Worm (Caenorhabditis elegans): ENCODE data around the gene srz-97.

Gene srz-97

DNA sequence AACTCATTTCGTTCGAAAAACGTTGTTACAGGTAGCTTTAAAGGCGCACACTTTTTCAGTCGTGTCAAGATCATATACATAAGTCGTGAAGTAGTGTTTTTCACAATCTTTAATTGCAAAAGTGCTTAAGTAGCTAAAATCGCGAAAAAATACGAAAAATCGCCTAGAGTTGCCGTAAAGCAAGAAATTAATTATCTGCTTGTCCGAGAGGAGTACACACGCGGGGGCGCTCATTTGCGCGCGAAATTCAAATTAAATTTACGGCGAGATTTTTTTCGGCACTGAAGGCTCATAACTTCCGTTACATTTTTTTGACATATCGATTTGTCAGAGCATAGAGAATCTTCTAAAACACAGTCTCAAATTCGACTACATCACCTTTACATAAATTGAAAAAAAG is 7.9 kb downstream of the srz-97 start:
- TF ChIP-seq ceh-58 (GFP tag; IDR thresholded peaks at IDR 0.05) (no peak), rcor-1 (GFP tag; IDR thresholded peaks at IDR 0.05) (no peak), lin-54 (GFP tag; optimal IDR thresholded peaks at IDR 0.05) (peak; percentile 9), cebp-2 (GFP tag; IDR thresholded peaks at IDR 0.05) (no peak), ZK185.1 (tag; optimal IDR thresholded peaks at IDR 0.05; ENCODE audit: poor library complexity, severe bottlenecking) (no peak), him-1 (tag; optimal IDR thresholded peaks at IDR 0.05) (peak; percentile 17), ceh-79 (tag; optimal IDR thresholded peaks at IDR 0.05) (no peak), snpc-4 (GFP tag; optimal IDR thresholded peaks at IDR 0.05) (no peak), snpc-4 (tag; optimal IDR thresholded peaks at IDR 0.05) (peak in 1 of 4 experiments; percentile 13), F33H1.4 (GFP tag; IDR thresholded peaks at IDR 0.05) (0 out of 2 replicates have a peak, but pooled peaks have one; percentile 11), egl-44 (GFP tag; IDR thresholded peaks at IDR 0.05) (no peak), xnd-1 (tag; optimal IDR thresholded peaks at IDR 0.05) (peak; percentile 5), lag-1 (GFP tag; IDR thresholded peaks at IDR 0.05) (no peak), ceh-91 (GFP tag; IDR thresholded peaks at IDR 0.05) (no peak), hrde-1 (tag; optimal IDR thresholded peaks at IDR 0.05; ENCODE audit: borderline replicate concordance) (peak; percentile 66), lsy-27 (tag; optimal IDR thresholded peaks at IDR 0.05; ENCODE audit: borderline replicate concordance, insufficient read depth) (no peak), madf-6 (GFP tag; IDR thresholded peaks at IDR 0.05) (0 out of 2 replicates have a peak, but pooled peaks have one; percentile 28), ztf-28 (GFP tag; IDR thresholded peaks at IDR 0.05) (no peak), nhr-27 (tag; optimal IDR thresholded peaks at IDR 0.05) (no peak)

DNA sequence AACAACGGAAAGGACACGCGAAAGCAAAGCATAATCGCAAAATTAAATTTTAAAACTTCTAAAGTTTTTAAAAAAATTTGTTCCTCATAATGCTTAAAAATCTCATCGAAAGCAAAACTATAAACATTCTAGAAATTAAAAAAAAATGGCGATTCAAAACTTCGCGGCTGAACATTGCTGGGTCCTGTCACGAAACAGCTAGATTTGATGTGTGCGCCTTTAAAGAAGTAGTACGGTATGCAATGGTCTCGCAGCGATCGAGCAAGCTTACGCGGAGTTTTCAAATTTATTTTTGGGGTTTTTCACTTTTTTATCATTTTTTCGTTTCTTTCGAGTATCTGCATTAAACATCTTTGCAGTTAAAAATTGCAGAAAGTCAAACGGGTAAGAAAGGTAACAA is 11.0 kb downstream of the srz-97 start, which contains the start of gene coh-3:
Gene coh-3, plus strand, starts transcription at position 353 of the 400 bp plus-strand sequence.
- TF ChIP-seq snpc-1.1 (tag; optimal IDR thresholded peaks at IDR 0.05; ENCODE audit: insufficient read depth) (peak; percentile 87), madf-10 (tag; optimal IDR thresholded peaks at IDR 0.05) (no peak), Y53G8AR.9 (GFP tag; conservative IDR thresholded peaks at IDR 0.05) (peak; percentile 81), F57C9.4 (tag; optimal IDR thresholded peaks at IDR 0.05) (no peak), D2030.7 (GFP tag; IDR thresholded peaks at IDR 0.05) (peak; percentile 95), athp-1 (tag; optimal IDR thresholded peaks at IDR 0.05) (peak; percentile 25), ceh-40 (GFP tag; IDR thresholded peaks at IDR 0.05) (no peak), mcd-1 (GFP tag; IDR thresholded peaks at IDR 0.05) (peak; percentile 63), lin-54 (GFP tag; optimal IDR thresholded peaks at IDR 0.05) (peak; percentile 90), C06A6.2 (GFP tag; conservative IDR thresholded peaks at IDR 0.05) (no peak), dpl-1 (GFP tag; optimal IDR thresholded peaks at IDR 0.05) (peak; percentile 90), bed-2 (GFP tag; IDR thresholded peaks at IDR 0.05) (no peak), attf-6 (GFP tag; IDR thresholded peaks at IDR 0.05) (peak; percentile 70), F52B5.7 (tag; optimal IDR thresholded peaks at IDR 0.05) (no peak), hsf-1 (GFP tag; IDR thresholded peaks at IDR 0.05) (peak; percentile 93), zim-3 (tag; optimal IDR thresholded peaks at IDR 0.05) (no peak), rpc-1 (optimal IDR thresholded peaks at IDR 0.05) (no peak), rpc-1 (tag; optimal IDR thresholded peaks at IDR 0.05) (peak; percentile 1), aptf-3 (GFP tag; IDR thresholded peaks at IDR 0.05) (no peak), efl-1 (GFP tag; optimal IDR thresholded peaks at IDR 0.05) (peak; percentile 96), tbp1 (GFP tag; optimal IDR thresholded peaks at IDR 0.05) (peak; percentile 69), lir-1 (GFP tag; conservative IDR thresholded peaks at IDR 0.05) (peak; percentile 53; the same call in 1 of the 2 replicates), B0035.1 (tag; optimal IDR thresholded peaks at IDR 0.05) (no peak), F33H1.4 (GFP tag; IDR thresholded peaks at IDR 0.05) (peak; percentile 99), madf-3 (GFP tag; IDR thresholded peaks at IDR 0.05) (peak; percentile 90), sdz-38 (tag; optimal IDR thresholded peaks at IDR 0.05) (no peak), xnd-1 (tag; optimal IDR thresholded peaks at IDR 0.05) (peak; percentile 99), aptf-2 (GFP tag; conservative IDR thresholded peaks at IDR 0.05) (peak; percentile 65; the same call in 1 of the 2 replicates), B0336.3 (GFP tag; IDR thresholded peaks at IDR 0.05) (peak; percentile 53; the same call in 1 of the 2 replicates), snpc-1.3 (tag; optimal IDR thresholded peaks at IDR 0.05; ENCODE audit: insufficient read depth) (peak; percentile 92), snpc-4 (GFP tag; optimal IDR thresholded peaks at IDR 0.05) (no peak), snpc-4 (tag; optimal IDR thresholded peaks at IDR 0.05) (peak in 3 of 4 experiments; percentile 46 to 74 (median 71)), ekl-4 (GFP tag; IDR thresholded peaks at IDR 0.05) (peak; percentile 88), hmg-20 (GFP tag; IDR thresholded peaks at IDR 0.05) (no peak)
